Worm (Caenorhabditis elegans): ENCODE data around the gene F21D9.8.

- TF ChIP-seq elt-2 (tag; optimal IDR thresholded peaks at IDR 0.05) (no peak), lin-39 (tag; optimal IDR thresholded peaks at IDR 0.05) (no peak), nhr-237 (tag; optimal IDR thresholded peaks at IDR 0.05) (no peak), mdl-1 (tag; optimal IDR thresholded peaks at IDR 0.05) (no peak), ZK546.5 (tag; optimal IDR thresholded peaks at IDR 0.05) (no peak)
Measured at ce11 chrV:19231167-19231566, 48.6 kb downstream of the F21D9.8 start.
